Worm (Caenorhabditis elegans) whole organism, L4 larva: Measurements from ENCODE around the gene npr-19.

Experiments
- F37D6.2 ChIP-seq: sonication (generic microtip); optimal IDR thresholded peaks from 2 replicates; lab custom pipeline; 2016; ENCODE audit warnings: mild to moderate bottlenecking, missing genetic modification characterization, missing compliant biosample characterization
- jun-1 ChIP-seq: fragments of 150-350 bp; optimal IDR thresholded peaks from 2 replicates; lab custom pipeline; 2014; ENCODE audit warnings: missing biosample characterization, missing genetic modification reagents, missing genetic modification characterization
- nhr-237 ChIP-seq: sonication (generic microtip); optimal IDR thresholded peaks from 2 replicates; lab custom pipeline; 2017; ENCODE audit warnings: missing biosample characterization, missing genetic modification characterization
- sdz-12 ChIP-seq: fragments of 200-800 bp; sonication (Bioruptor generic); optimal IDR thresholded peaks from 2 replicates; lab custom pipeline; 2018; ENCODE audit warnings: mild to moderate bottlenecking, missing genetic modification characterization, missing compliant biosample characterization

DNA sequence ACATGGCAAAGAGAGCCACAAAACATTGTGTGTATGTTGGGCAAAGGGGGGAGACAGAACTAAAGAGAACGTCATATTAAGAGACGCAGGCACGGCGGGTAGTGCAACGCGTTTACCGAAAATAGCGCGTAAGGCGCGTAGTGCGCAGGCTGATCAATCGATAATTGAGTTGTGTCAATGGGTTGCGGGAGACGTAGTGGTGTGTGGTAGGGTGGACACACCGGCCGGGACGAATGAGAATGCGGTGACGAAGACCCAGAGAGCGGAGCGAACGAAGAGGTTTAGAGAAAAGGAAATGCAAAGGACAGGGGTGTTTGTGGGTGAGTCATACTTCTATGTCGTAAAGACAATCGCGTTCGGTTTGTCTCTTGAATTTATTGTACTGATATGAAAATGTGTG lies 7.7 kb downstream of the npr-19 start:
- peak; percentile 42 for TF ChIP-seq F37D6.2 (tag; lab: Kevin White, UChicago)
- peak; percentile 69 for TF ChIP-seq jun-1 (tag; lab: Kevin White, UChicago)
- TF ChIP-seq nhr-237 = no peak
- TF ChIP-seq sdz-12 (GFP tag; lab: Kevin White, UChicago) = no peak
